Fruit fly (Drosophila melanogaster) Kc167 (cell line): ENCODE results near the gene CG34428.

Experiments used
- Myc ChIP-seq: fragments of >200 bp; optimal IDR thresholded peaks from 2 replicates; lab custom pipeline; 2017; ENCODE audit warnings: missing external identifiers
- Sin3A ChIP-seq: fragments of >200 bp; optimal IDR thresholded peaks from 2 replicates; lab custom pipeline; 2018; ENCODE audit warnings: missing external identifiers
- h ChIP-seq: fragments of >200 bp; optimal IDR thresholded peaks from 3 replicates; lab custom pipeline; 2018; ENCODE audit warnings: missing external identifiers
- insv ChIP-seq: fragments of >200 bp; optimal IDR thresholded peaks from 3 replicates; lab custom pipeline; 2018; ENCODE audit warnings: missing external identifiers
- psq ChIP-seq: fragments of >200 bp; optimal IDR thresholded peaks from 2 replicates; lab custom pipeline; 2017; ENCODE audit warnings: missing external identifiers
- ttk ChIP-seq: sonication (Bioruptor generic); optimal IDR thresholded peaks from 2 replicates; lab custom pipeline; 2017; ENCODE audit warnings: missing external identifiers

CG34428 gene

dm6 chr3L:13111422-13111821 is 49.9 kb downstream of the CG34428 start:
- TF ChIP-seq ttk (no peak), insv (no peak), Sin3A (lab: Kevin White, UChicago) (no peak), h (lab: Kevin White, UChicago) (no peak), Myc (lab: Kevin White, UChicago) (no peak), psq (lab: Kevin White, UChicago) (no peak)
